Fruit fly (Drosophila melanogaster) whole organism, embryonic: ENCODE measurements around the gene Atg5.
A peak's percentile ranks its signal among the peaks of the same experiment; 100 is the strongest.

ENCODE experiments used
- Atf3 ChIP-seq: fragments of 200-800 bp; sonication (Bioruptor generic); optimal IDR thresholded peaks from 3 replicates; lab custom pipeline; 2016; ENCODE audit warnings: missing biosample characterization, missing genetic modification characterization
- Atf6 ChIP-seq: fragments of 200-800 bp; sonication (Bioruptor generic); IDR thresholded peaks from 2 replicates; pipeline ENCODE4 v1.3.6; 2022; ENCODE audit warnings: missing biosample characterization, missing genetic modification characterization
- Awh ChIP-seq: fragments of 200-800 bp; sonication (Bioruptor generic); IDR thresholded peaks from 2 replicates; pipeline ENCODE4, ENCODE4 v1.3.6; 2022; ENCODE audit warnings: missing biosample characterization, missing genetic modification characterization
- CG11456 ChIP-seq: fragments of 200-800 bp; sonication (Bioruptor generic); IDR thresholded peaks from 3 replicates; pipeline ENCODE4 v1.3.6; 2022; ENCODE audit warnings: missing biosample characterization, missing genetic modification characterization
- CG12071 ChIP-seq: fragments of 200-800 bp; sonication (Bioruptor generic); optimal IDR thresholded peaks from 3 replicates; lab custom pipeline; 2018; ENCODE audit warnings: missing biosample characterization, mild to moderate bottlenecking, missing genetic modification characterization
- CG12236 ChIP-seq: fragments of 200-800 bp; sonication (Bioruptor generic); optimal IDR thresholded peaks from 2 replicates; lab custom pipeline; 2016; ENCODE audit warnings: missing biosample characterization, missing genetic modification characterization
- CG12769 ChIP-seq: fragments of 200-800 bp; sonication (Bioruptor generic); optimal IDR thresholded peaks from 2 replicates; lab custom pipeline; 2019; ENCODE audit warnings: missing biosample characterization, mild to moderate bottlenecking, missing genetic modification characterization, moderate library complexity
- CG13894 ChIP-seq: fragments of 200-800 bp; sonication (Bioruptor generic); optimal IDR thresholded peaks from 3 replicates; lab custom pipeline; 2018; ENCODE audit warnings: missing biosample characterization, mild to moderate bottlenecking, missing genetic modification characterization, moderate library complexity
- CG15479 ChIP-seq: fragments of 200-800 bp; sonication (Bioruptor generic); optimal IDR thresholded peaks from 3 replicates; lab custom pipeline; 2019; ENCODE audit warnings: missing biosample characterization, mild to moderate bottlenecking, missing genetic modification characterization, moderate library complexity
- CG1602 ChIP-seq: fragments of 200-800 bp; sonication (Bioruptor generic); optimal IDR thresholded peaks from 3 replicates; lab custom pipeline; 2016; ENCODE audit warnings: missing biosample characterization, missing genetic modification characterization
- CG17802 ChIP-seq: fragments of 200-800 bp; sonication (Bioruptor generic); optimal IDR thresholded peaks from 2 replicates; lab custom pipeline; 2018; ENCODE audit warnings: missing biosample characterization, mild to moderate bottlenecking, missing genetic modification characterization, moderate library complexity
- CG18262 ChIP-seq: fragments of 200-800 bp; optimal IDR thresholded peaks from 3 replicates; lab custom pipeline; 2019; ENCODE audit warnings: missing biosample characterization, mild to moderate bottlenecking, missing genetic modification characterization, moderate library complexity
- CG43689 ChIP-seq: fragments of 200-800 bp; sonication (Bioruptor generic); IDR thresholded peaks from 2 replicates; pipeline ENCODE4 v1.3.6; 2022; ENCODE audit warnings: missing biosample characterization, missing genetic modification characterization
- CG4424 ChIP-seq: fragments of 200-800 bp; sonication (Bioruptor generic); optimal IDR thresholded peaks from 3 replicates; lab custom pipeline; 2016; ENCODE audit warnings: missing biosample characterization, missing genetic modification characterization
- CG5180 ChIP-seq: fragments of 200-800 bp; sonication (Bioruptor generic); optimal IDR thresholded peaks from 3 replicates; lab custom pipeline; 2017; ENCODE audit warnings: missing biosample characterization, missing genetic modification characterization, mild to moderate bottlenecking, moderate library complexity, missing genetic modification reagents
- CG6175 ChIP-seq: fragments of 200-800 bp; sonication (Bioruptor generic); IDR thresholded peaks from 3 replicates; pipeline ENCODE4 v1.3.6; 2022; ENCODE audit warnings: missing biosample characterization, missing genetic modification characterization
- CG6272 ChIP-seq: fragments of 200-800 bp; sonication (Bioruptor generic); IDR thresholded peaks from 2 replicates; pipeline ENCODE4 v1.3.6; 2022; ENCODE audit warnings: missing biosample characterization, missing genetic modification characterization
- CG7786 ChIP-seq: fragments of 200-800 bp; sonication (Bioruptor generic); optimal IDR thresholded peaks from 2 replicates; lab custom pipeline; 2016; ENCODE audit warnings: missing biosample characterization, missing genetic modification characterization
- CG8089 ChIP-seq: fragments of 200-800 bp; sonication (Bioruptor generic); optimal IDR thresholded peaks from 3 replicates; lab custom pipeline; 2016; ENCODE audit warnings: missing biosample characterization, missing genetic modification characterization
- CrebB ChIP-seq: fragments of 200-800 bp; sonication (Bioruptor generic); optimal IDR thresholded peaks from 3 replicates; lab custom pipeline; 2018; ENCODE audit warnings: missing biosample characterization, mild to moderate bottlenecking, missing genetic modification characterization
- D19B ChIP-seq: fragments of 200-800 bp; sonication (Bioruptor generic); optimal IDR thresholded peaks from 2 replicates; lab custom pipeline; 2017; ENCODE audit warnings: missing biosample characterization, mild to moderate bottlenecking, missing genetic modification characterization
- Dip2 ChIP-seq: fragments of 200-800 bp; sonication (Bioruptor generic); IDR thresholded peaks from 2 replicates; pipeline ENCODE4 v1.3.6; 2022; ENCODE audit warnings: missing biosample characterization, missing genetic modification characterization
- Dp ChIP-seq: fragments of 200-800 bp; sonication (Bioruptor generic); optimal IDR thresholded peaks from 2 replicates; lab custom pipeline; 2018; ENCODE audit warnings: missing biosample characterization, mild to moderate bottlenecking, missing genetic modification characterization, moderate library complexity
- HLHmδ ChIP-seq: fragments of 200-800 bp; sonication (Bioruptor generic); optimal IDR thresholded peaks from 2 replicates; lab custom pipeline; 2018; ENCODE audit warnings: missing biosample characterization, mild to moderate bottlenecking, missing genetic modification characterization, moderate library complexity
- Hmx ChIP-seq: fragments of 200-800 bp; sonication (Bioruptor generic); optimal IDR thresholded peaks from 2 replicates; lab custom pipeline; 2016; ENCODE audit warnings: missing biosample characterization, missing genetic modification characterization
- MESR4 ChIP-seq: fragments of 200-800 bp; sonication (Bioruptor generic); optimal IDR thresholded peaks from 2 replicates; lab custom pipeline; 2018; ENCODE audit warnings: missing biosample characterization, mild to moderate bottlenecking, missing genetic modification characterization, moderate library complexity
- Nf-YC ChIP-seq: fragments of 200-800 bp; optimal IDR thresholded peaks from 3 replicates; lab custom pipeline; 2019; ENCODE audit warnings: missing biosample characterization, mild to moderate bottlenecking, missing genetic modification characterization, moderate library complexity
- Sry-β ChIP-seq: fragments of 200-800 bp; sonication (Bioruptor generic); optimal IDR thresholded peaks from 2 replicates; lab custom pipeline; 2018; ENCODE audit warnings: missing biosample characterization, mild to moderate bottlenecking, missing genetic modification characterization, moderate library complexity
- bowl ChIP-seq: fragments of 200-800 bp; sonication (Bioruptor generic); IDR thresholded peaks from 2 replicates; pipeline ENCODE4 v1.3.6; 2022; ENCODE audit warnings: missing biosample characterization, missing genetic modification characterization
- crol ChIP-seq: fragments of 200-800 bp; sonication (Bioruptor generic); IDR thresholded peaks from 2 replicates; pipeline ENCODE4 v1.3.6; 2022; ENCODE audit warnings: missing biosample characterization, missing genetic modification characterization
- dimm ChIP-seq: fragments of 200-800 bp; sonication (Bioruptor generic); IDR thresholded peaks from 2 replicates; pipeline ENCODE4 v1.3.6; 2022; ENCODE audit warnings: missing biosample characterization, missing genetic modification characterization
- dpn ChIP-seq, 2 experiments: fragments of 200-800 bp; sonication (Bioruptor generic); optimal IDR thresholded peaks; 3 replicates each; lab custom pipeline; 2016; ENCODE audit warnings: missing biosample characterization in 2 of 2, missing genetic modification characterization in 2 of 2
- gcm2 ChIP-seq: fragments of 200-800 bp; sonication (Bioruptor generic); optimal IDR thresholded peaks from 2 replicates; lab custom pipeline; 2016; ENCODE audit warnings: missing biosample characterization, missing genetic modification characterization
- gem ChIP-seq: fragments of 200-800 bp; sonication (Bioruptor generic); optimal IDR thresholded peaks from 2 replicates; lab custom pipeline; 2019; ENCODE audit warnings: missing biosample characterization, mild to moderate bottlenecking, missing genetic modification characterization, moderate library complexity
- gfzf ChIP-seq: fragments of 200-800 bp; sonication (Bioruptor generic); optimal IDR thresholded peaks from 2 replicates; lab custom pipeline; 2016; ENCODE audit warnings: missing biosample characterization, mild to moderate bottlenecking, missing genetic modification characterization, moderate library complexity
- knrl ChIP-seq: fragments of 200-800 bp; sonication (Bioruptor generic); IDR thresholded peaks from 3 replicates; pipeline ENCODE4 v1.3.6; 2022; ENCODE audit warnings: missing biosample characterization, missing genetic modification characterization; ENCODE audit not compliant: partially characterized antibody
- luna ChIP-seq: fragments of 200-800 bp; sonication (Bioruptor generic); optimal IDR thresholded peaks from 2 replicates; lab custom pipeline; 2016; ENCODE audit warnings: missing biosample characterization, missing genetic modification characterization
- mld ChIP-seq: fragments of 200-800 bp; sonication (Bioruptor generic); IDR thresholded peaks from 3 replicates; pipeline ENCODE4 v1.3.6; 2022; ENCODE audit warnings: missing biosample characterization, missing genetic modification characterization; ENCODE audit not compliant: partially characterized antibody
- rib ChIP-seq: fragments of 200-800 bp; sonication (Bioruptor generic); IDR thresholded peaks from 2 replicates; pipeline ENCODE4 v1.3.6; 2022; ENCODE audit warnings: missing biosample characterization, missing genetic modification characterization
- sc ChIP-seq, 3 experiments: fragments of >200 bp in 2 of 3; fragments of 200-800 bp in 1 of 3; sonication (Bioruptor generic) in 1 of 3; optimal IDR thresholded peaks; 2 replicates in 2 of 3; 3 replicates in 1 of 3; lab custom pipeline; 2017; ENCODE audit warnings: mild to moderate bottlenecking in 1 of 3, missing biosample characterization in 1 of 3, missing genetic modification characterization in 1 of 3, missing genetic modification reagents in 1 of 3
- sim ChIP-seq: fragments of 200-800 bp; sonication (Bioruptor generic); IDR thresholded peaks from 2 replicates; pipeline ENCODE4 v1.3.6; 2022; ENCODE audit warnings: missing biosample characterization, missing genetic modification characterization
- slou ChIP-seq: fragments of 200-800 bp; sonication (Bioruptor generic); optimal IDR thresholded peaks from 3 replicates; lab custom pipeline; 2016; ENCODE audit warnings: missing biosample characterization, missing genetic modification characterization
- slp2 ChIP-seq: fragments of 200-800 bp; sonication (Bioruptor generic); optimal IDR thresholded peaks from 2 replicates; lab custom pipeline; 2016; ENCODE audit warnings: missing biosample characterization, missing genetic modification characterization
- sna ChIP-seq: fragments of 200-800 bp; sonication (Bioruptor generic); IDR thresholded peaks from 2 replicates; pipeline ENCODE4 v1.3.6; 2022; ENCODE audit warnings: missing biosample characterization, missing genetic modification characterization; ENCODE audit not compliant: partially characterized antibody
- sug ChIP-seq: fragments of 200-800 bp; optimal IDR thresholded peaks from 2 replicates; lab custom pipeline; 2019; ENCODE audit warnings: missing biosample characterization, mild to moderate bottlenecking, missing genetic modification characterization, moderate library complexity
- tup ChIP-seq: fragments of 200-800 bp; sonication (Bioruptor generic); optimal IDR thresholded peaks from 2 replicates; lab custom pipeline; 2016; ENCODE audit warnings: missing biosample characterization, mild to moderate bottlenecking, missing genetic modification characterization, moderate library complexity
- unc-4 ChIP-seq: fragments of 200-800 bp; sonication (Bioruptor generic); IDR thresholded peaks from 2 replicates; pipeline ENCODE4 v1.3.6; 2022; ENCODE audit warnings: missing biosample characterization, missing genetic modification characterization; ENCODE audit not compliant: partially characterized antibody
- z ChIP-seq: fragments of 200-800 bp; sonication (Bioruptor generic); IDR thresholded peaks from 3 replicates; pipeline ENCODE4 v1.3.6; 2022; ENCODE audit warnings: missing biosample characterization, missing genetic modification characterization

Gene Atg5

dm6 chrX:7323649-7324511 is at the start of gene Atg5, which contains the start of gene Dok (continued):
- TF ChIP-seq CG11456 (GFP tag; lab: Robert Waterston, UW) (peak; percentile 46; the same call in 1 of the 3 replicates), D19B (GFP tag; lab: Kevin White, UChicago) (no peak), CG8089 (GFP tag; lab: Kevin White, UChicago) (no peak), Sry-β (peak; percentile 53), gem (tag; lab: Kevin White, UChicago) (peak; percentile 63), CG15479 (GFP tag; lab: Kevin White, UChicago) (peak; percentile 59), HLHmδ (GFP tag; lab: Kevin White, UChicago) (no peak), Dp (GFP tag; lab: Kevin White, UChicago) (peak; percentile 44), slou (GFP tag; lab: Kevin White, UChicago) (no peak), CG4424 (GFP tag; lab: Kevin White, UChicago) (peak; percentile 26), knrl (GFP tag; lab: Robert Waterston, UW) (peak; percentile 69), CG6175 (no peak), gfzf (GFP tag; lab: Kevin White, UChicago) (peak; percentile 28), Atf6 (GFP tag; lab: Robert Waterston, UW) (no peak), CG5180 (GFP tag; lab: Kevin White, UChicago) (no peak), Dip2 (no peak), bowl (GFP tag; lab: Robert Waterston, UW) (no peak), CG43689 (GFP tag; lab: Robert Waterston, UW) (no peak), CG13894 (tag; lab: Kevin White, UChicago) (peak; percentile 5), unc-4 (GFP tag; lab: Robert Waterston, UW) (peak; percentile 62), slp2 (GFP tag; lab: Kevin White, UChicago) (no peak), Nf-YC (tag; lab: Kevin White, UChicago) (peak; percentile 44), mld (GFP tag; lab: Robert Waterston, UW) (0 out of 3 replicates have a peak, but pooled peaks have one; percentile 26), crol (GFP tag; lab: Robert Waterston, UW) (no peak), CG18262 (tag; lab: Kevin White, UChicago) (peak; percentile 18), CG12236 (GFP tag; lab: Kevin White, UChicago) (no peak), tup (no peak), dpn (GFP tag; optimal IDR thresholded peaks at IDR 0.05; lab: Kevin White, UChicago) (peak in 1 of 2 experiments; percentile 44), Atf3 (GFP tag; lab: Kevin White, UChicago) (no peak), Awh (GFP tag; lab: Robert Waterston, UW) (no peak), CG12769 (tag; lab: Kevin White, UChicago) (no peak), sc (optimal IDR thresholded peaks at IDR 0.05; lab: Kevin White, UChicago) (no peak), sc (GFP tag; optimal IDR thresholded peaks at IDR 0.05; lab: Kevin White, UChicago) (no peak), dimm (no peak), luna (no peak), sna (GFP tag; lab: Robert Waterston, UW) (peak; percentile 34; the same call in 1 of the 2 replicates), CrebB (no peak), z (no peak), Hmx (no peak), CG17802 (tag; lab: Kevin White, UChicago) (no peak), rib (GFP tag; lab: Robert Waterston, UW) (no peak), CG7786 (GFP tag; lab: Kevin White, UChicago) (no peak), CG1602 (peak; percentile 30), sim (GFP tag; lab: Robert Waterston, UW) (no peak), CG12071 (GFP tag; lab: Kevin White, UChicago) (no peak), gcm2 (GFP tag; lab: Kevin White, UChicago) (no peak), CG6272 (GFP tag; lab: Robert Waterston, UW) (peak; percentile 49; the same call in 1 of the 2 replicates), sug (tag; lab: Kevin White, UChicago) (no peak), MESR4 (GFP tag; lab: Kevin White, UChicago) (peak; percentile 83)
